Worm (Caenorhabditis elegans) whole organism, mixed stage, embryonic: ENCODE results near the gene ech-6.

Source experiments
- M03D4.4 ChIP-seq: sonication (generic microtip); optimal IDR thresholded peaks from 2 replicates; lab custom pipeline; 2017; ENCODE audit warnings: mild to moderate bottlenecking, missing genetic modification characterization, missing compliant biosample characterization
- bed-3 ChIP-seq: fragments of 200-800 bp; sonication (Bioruptor generic); optimal IDR thresholded peaks from 3 replicates; lab custom pipeline; 2018; ENCODE audit warnings: mild to moderate bottlenecking, missing genetic modification characterization, moderate library complexity, missing compliant biosample characterization
- blmp-1 ChIP-seq: fragments of 150-350 bp; optimal IDR thresholded peaks from 2 replicates; lab custom pipeline; 2014; ENCODE audit warnings: missing biosample characterization, missing genetic modification characterization
- ceh-39 ChIP-seq: fragments of 150-350 bp; optimal IDR thresholded peaks from 2 replicates; lab custom pipeline; 2014; ENCODE audit warnings: missing biosample characterization, missing genetic modification characterization
- ceh-43 ChIP-seq: fragments of 200-800 bp; sonication (Bioruptor generic); optimal IDR thresholded peaks from 2 replicates; lab custom pipeline; 2018; ENCODE audit warnings: mild to moderate bottlenecking, missing genetic modification characterization, moderate library complexity, missing compliant biosample characterization
- ceh-83 ChIP-seq: fragments of 200-800 bp; sonication (Bioruptor generic); optimal IDR thresholded peaks from 2 replicates; lab custom pipeline; 2018; ENCODE audit warnings: mild to moderate bottlenecking, missing genetic modification characterization, missing compliant biosample characterization
- ces-1 ChIP-seq: fragments of 150-350 bp; optimal IDR thresholded peaks from 2 replicates; lab custom pipeline; 2014; ENCODE audit warnings: missing biosample characterization, missing genetic modification reagents, missing genetic modification characterization
- drap-1 ChIP-seq: fragments of 200-800 bp; sonication (Bioruptor generic); optimal IDR thresholded peaks from 3 replicates; lab custom pipeline; 2018; ENCODE audit warnings: mild to moderate bottlenecking, missing genetic modification characterization, missing compliant biosample characterization
- elt-1 ChIP-seq: sonication (generic microtip); optimal IDR thresholded peaks from 2 replicates; lab custom pipeline; 2017; ENCODE audit warnings: missing genetic modification characterization, mild to moderate bottlenecking, missing compliant biosample characterization, antibody characterized with exemption, moderate library complexity, borderline replicate concordance; ENCODE audit not compliant: insufficient read depth
- elt-3 ChIP-seq: fragments of 150-350 bp; optimal IDR thresholded peaks from 2 replicates; lab custom pipeline; 2014; ENCODE audit warnings: missing biosample characterization, missing genetic modification characterization
- flh-1 ChIP-seq: fragments of 200-800 bp; sonication (Bioruptor generic); optimal IDR thresholded peaks from 2 replicates; lab custom pipeline; 2018; ENCODE audit warnings: mild to moderate bottlenecking, missing genetic modification characterization, moderate library complexity, missing compliant biosample characterization
- ham-2 ChIP-seq: fragments of 200-800 bp; sonication (Bioruptor generic); optimal IDR thresholded peaks from 2 replicates; lab custom pipeline; 2018; ENCODE audit warnings: mild to moderate bottlenecking, missing genetic modification characterization, missing compliant biosample characterization
- hlh-1 ChIP-seq: fragments of 150-350 bp; optimal IDR thresholded peaks from 2 replicates; lab custom pipeline; 2014; ENCODE audit warnings: missing biosample characterization, missing genetic modification reagents, missing genetic modification characterization
- lin-13 ChIP-seq: fragments of 150-350 bp; optimal IDR thresholded peaks from 2 replicates; lab custom pipeline; 2014; ENCODE audit warnings: missing biosample characterization, missing genetic modification characterization
- lsy-2 ChIP-seq: fragments of 150-350 bp; optimal IDR thresholded peaks from 2 replicates; lab custom pipeline; 2014; ENCODE audit warnings: missing biosample characterization, missing genetic modification characterization
- mab-5 ChIP-seq: fragments of 150-350 bp; optimal IDR thresholded peaks from 2 replicates; lab custom pipeline; 2014; ENCODE audit warnings: missing biosample characterization, missing genetic modification characterization
- mls-2 ChIP-seq: sonication (generic microtip); optimal IDR thresholded peaks from 2 replicates; lab custom pipeline; 2016; ENCODE audit warnings: mild to moderate bottlenecking, missing genetic modification characterization, moderate library complexity, missing compliant biosample characterization
- nhr-12 ChIP-seq: fragments of 150-350 bp; optimal IDR thresholded peaks from 2 replicates; lab custom pipeline; 2014; ENCODE audit warnings: missing biosample characterization, missing genetic modification characterization
- nhr-2 ChIP-seq: fragments of 150-350 bp; optimal IDR thresholded peaks from 2 replicates; lab custom pipeline; 2014; ENCODE audit warnings: missing biosample characterization, missing genetic modification characterization
- nhr-237 ChIP-seq: fragments of 150-350 bp; optimal IDR thresholded peaks from 2 replicates; lab custom pipeline; 2014; ENCODE audit warnings: missing biosample characterization, missing genetic modification characterization
- nhr-28 ChIP-seq: fragments of 150-350 bp; optimal IDR thresholded peaks from 2 replicates; lab custom pipeline; 2014; ENCODE audit warnings: missing biosample characterization, missing genetic modification characterization
- nhr-76 ChIP-seq: sonication (generic microtip); optimal IDR thresholded peaks from 2 replicates; lab custom pipeline; 2017; ENCODE audit warnings: missing biosample characterization, missing genetic modification characterization
- pha-4 ChIP-seq: fragments of 150-350 bp; optimal IDR thresholded peaks from 2 replicates; lab custom pipeline; 2018; ENCODE audit warnings: missing biosample characterization, missing genetic modification reagents, missing genetic modification characterization
- sem-2 ChIP-seq: fragments of 200-800 bp; sonication (Bioruptor generic); optimal IDR thresholded peaks from 2 replicates; lab custom pipeline; 2018; ENCODE audit warnings: mild to moderate bottlenecking, missing genetic modification characterization, missing compliant biosample characterization
- snpc-4 ChIP-seq: fragments of 150-350 bp; optimal IDR thresholded peaks from 2 replicates; lab custom pipeline; 2014; ENCODE audit warnings: missing biosample characterization, missing genetic modification characterization
- sptf-1 ChIP-seq: sonication (generic microtip); optimal IDR thresholded peaks from 2 replicates; lab custom pipeline; 2017; ENCODE audit warnings: mild to moderate bottlenecking, missing genetic modification characterization, moderate library complexity, missing compliant biosample characterization
- tbx-8 ChIP-seq: fragments of 200-800 bp; sonication (Bioruptor generic); optimal IDR thresholded peaks from 2 replicates; lab custom pipeline; 2018; ENCODE audit warnings: mild to moderate bottlenecking, missing genetic modification characterization, moderate library complexity, missing compliant biosample characterization
- unc-120 ChIP-seq: sonication (generic microtip); optimal IDR thresholded peaks from 2 replicates; lab custom pipeline; 2017; ENCODE audit warnings: missing genetic modification characterization, missing compliant biosample characterization; ENCODE audit not compliant: poor library complexity, severe bottlenecking
- unc-39 ChIP-seq: fragments of 150-350 bp; optimal IDR thresholded peaks from 2 replicates; lab custom pipeline; 2014; ENCODE audit warnings: missing biosample characterization, missing genetic modification characterization
- unc-62 ChIP-seq: fragments of 150-350 bp; optimal IDR thresholded peaks from 2 replicates; lab custom pipeline; 2014; ENCODE audit warnings: missing biosample characterization, missing genetic modification reagents, missing genetic modification characterization
- ztf-11 ChIP-seq: fragments of 150-350 bp; optimal IDR thresholded peaks from 2 replicates; lab custom pipeline; 2014; ENCODE audit warnings: missing biosample characterization, missing genetic modification characterization

ech-6 gene

DNA sequence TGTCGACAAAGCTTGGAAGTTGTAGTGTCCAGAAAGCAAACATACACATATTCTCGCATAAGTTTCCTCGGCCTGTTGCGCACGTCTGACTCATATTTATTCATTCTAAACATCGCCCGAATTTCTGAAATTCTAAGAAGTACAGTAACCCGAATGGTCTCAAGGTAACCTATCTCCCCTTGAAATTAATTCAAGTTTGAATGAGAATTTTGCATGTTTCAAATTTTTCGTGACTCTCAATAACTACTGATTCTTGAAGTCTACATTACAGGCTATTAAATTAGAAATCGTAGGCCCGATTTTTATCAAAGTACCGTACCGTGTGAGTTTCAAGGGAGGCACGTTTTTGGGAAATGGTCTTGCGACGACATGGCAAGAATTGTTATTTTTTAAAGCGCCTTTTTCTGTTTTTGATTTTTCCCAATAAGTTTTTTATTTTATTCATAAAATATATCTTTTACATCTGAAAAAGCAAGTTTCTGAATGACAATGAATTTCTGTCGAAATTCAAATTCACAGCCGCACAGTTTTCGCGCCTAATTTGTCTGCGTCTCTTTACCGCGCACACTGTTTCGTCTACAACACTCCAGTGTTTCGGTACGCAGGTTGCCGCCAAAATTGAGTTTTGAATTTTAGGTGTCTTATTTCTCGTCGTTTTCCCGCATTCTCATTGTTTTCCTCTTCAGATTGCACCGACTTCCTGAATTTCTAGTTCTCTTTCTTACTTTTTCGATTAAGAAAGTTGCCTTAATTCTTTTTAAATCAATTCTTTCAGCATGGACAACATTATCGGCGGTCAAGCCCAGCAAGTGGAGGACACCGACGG lies 41.1 kb upstream of the ech-6 start, which contains the start of the genes R10E11.9 and mcm-6:
R10E11.9 (minus strand) TSS at position 51 of the 826 bp plus-strand sequence.
mcm-6 (plus strand) TSS at position 776 of the 826 bp plus-strand sequence.
- TF ChIP-seq pha-4 (peak; percentile 11), nhr-76 (tag; lab: Kevin White, UChicago) (no peak), unc-62 (GFP tag; lab: Kevin White, UChicago) (no peak), nhr-2 (tag; lab: Kevin White, UChicago) (no peak), flh-1 (GFP tag; lab: Kevin White, UChicago) (no peak)
- TF ChIP-seq, all 35 proteins: peak for 1

ce11 chrIII:9789607-9790073 lies 37.0 kb upstream of the ech-6 start, which contains the start of gene R10E11.5:
Gene R10E11.5, minus strand, starts transcription at chrIII:9789657.
- no peak for TF ChIP-seq lin-13
- no peak for TF ChIP-seq lsy-2 (tag; lab: Kevin White, UChicago)
- no peak for TF ChIP-seq nhr-12 (tag; lab: Kevin White, UChicago)
- no peak for TF ChIP-seq nhr-28 (tag; lab: Kevin White, UChicago)
- no peak for TF ChIP-seq ham-2 (GFP tag; lab: Kevin White, UChicago)
- TF ChIP-seq unc-62 (GFP tag; lab: Kevin White, UChicago): no peak
- no peak for TF ChIP-seq flh-1 (GFP tag; lab: Kevin White, UChicago)
- TF ChIP-seq blmp-1: no peak
- no peak for TF ChIP-seq bed-3 (GFP tag; lab: Kevin White, UChicago)
- TF ChIP-seq sptf-1 (tag; lab: Kevin White, UChicago): no peak
- no peak for TF ChIP-seq drap-1 (GFP tag; lab: Kevin White, UChicago)
- no peak for TF ChIP-seq hlh-1
- TF ChIP-seq M03D4.4: no peak
- no peak for TF ChIP-seq elt-3 (tag; lab: Kevin White, UChicago)
- no peak for TF ChIP-seq ceh-39 (tag; lab: Kevin White, UChicago)
- no peak for TF ChIP-seq unc-120 (tag; lab: Kevin White, UChicago)
- no peak for TF ChIP-seq mab-5
- no peak for TF ChIP-seq ces-1
- TF ChIP-seq unc-39 (tag; lab: Kevin White, UChicago): no peak
- TF ChIP-seq ztf-11: no peak
- TF ChIP-seq, all 35 proteins: peak for 0

- TF ChIP-seq lin-13 (no peak), nhr-237 (tag; lab: Kevin White, UChicago) (no peak), nhr-2 (tag; lab: Kevin White, UChicago) (no peak), ceh-83 (no peak), ces-1 (no peak), sptf-1 (tag; lab: Kevin White, UChicago) (no peak), unc-120 (tag; lab: Kevin White, UChicago) (no peak), pha-4 (no peak), M03D4.4 (no peak), nhr-12 (tag; lab: Kevin White, UChicago) (no peak), snpc-4 (tag; lab: Kevin White, UChicago) (no peak), unc-39 (tag; lab: Kevin White, UChicago) (no peak), elt-1 (tag; lab: Kevin White, UChicago) (no peak)
These were observed 36.4 kb upstream of the ech-6 start for ce11 chrIII:9789083-9789482.

- TF ChIP-seq pha-4 (no peak), nhr-237 (tag; lab: Kevin White, UChicago) (no peak), elt-1 (tag; lab: Kevin White, UChicago) (no peak), ztf-11 (no peak), drap-1 (GFP tag; lab: Kevin White, UChicago) (no peak), lin-13 (no peak), mls-2 (tag; lab: Kevin White, UChicago) (no peak), nhr-28 (tag; lab: Kevin White, UChicago) (no peak), tbx-8 (GFP tag; lab: Kevin White, UChicago) (no peak), unc-120 (tag; lab: Kevin White, UChicago) (no peak), M03D4.4 (no peak)
- TF ChIP-seq, all 35 proteins: peak for 0
These were observed 34.1 kb upstream of the ech-6 start for ce11 chrIII:9786776-9787175.

ce11 chrIII:9783133-9783590 lies 30.5 kb upstream of the ech-6 start:
- no peak for TF ChIP-seq ceh-39 (tag; lab: Kevin White, UChicago)
- no peak for TF ChIP-seq tbx-8 (GFP tag; lab: Kevin White, UChicago)
- peak; percentile 12 for TF ChIP-seq ceh-43
- peak; percentile 40 for TF ChIP-seq mls-2 (tag; lab: Kevin White, UChicago)
- no peak for TF ChIP-seq unc-62 (GFP tag; lab: Kevin White, UChicago)
- TF ChIP-seq sem-2 (GFP tag; lab: Kevin White, UChicago): no peak
- no peak for TF ChIP-seq mab-5
